Worm (Caenorhabditis elegans): ENCODE data around the gene vit-6.

vit-6 gene

ce11 chrIV:8283214-8283613 is 22.3 kb downstream of the vit-6 start:
- TF ChIP-seq ztf-1 (GFP tag; conservative IDR thresholded peaks at IDR 0.05) (no peak), unc-55 (GFP tag; optimal IDR thresholded peaks at IDR 0.05) (peak; percentile 63)

ce11 chrIV:8286352-8286751 is 25.4 kb downstream of the vit-6 start, which contains the start of gene K07H8.9:
K07H8.9 (minus strand) TSS chrIV:8286476.
- TF ChIP-seq zag-1 (tag; optimal IDR thresholded peaks at IDR 0.05) = no peak
- TF ChIP-seq nhr-11 (tag; optimal IDR thresholded peaks at IDR 0.05) = no peak
- TF ChIP-seq unc-55 (GFP tag; optimal IDR thresholded peaks at IDR 0.05) = no peak
- no peak for TF ChIP-seq dmd-4 (tag; optimal IDR thresholded peaks at IDR 0.05)
- no peak for TF ChIP-seq elt-3 (tag; optimal IDR thresholded peaks at IDR 0.05)
- TF ChIP-seq lin-13 (GFP tag; optimal IDR thresholded peaks at IDR 0.05) = no peak
- no peak for TF ChIP-seq R02D3.7 (tag; optimal IDR thresholded peaks at IDR 0.05)
- no peak for TF ChIP-seq nhr-129 (tag; optimal IDR thresholded peaks at IDR 0.05)
- no peak for TF ChIP-seq mdl-1 (tag; optimal IDR thresholded peaks at IDR 0.05)
- no peak for TF ChIP-seq nhr-21 (tag; optimal IDR thresholded peaks at IDR 0.05)
- no peak for TF ChIP-seq ceh-82 (tag; optimal IDR thresholded peaks at IDR 0.05)
- TF ChIP-seq sma-9 (GFP tag; optimal IDR thresholded peaks at IDR 0.05) = no peak
- TF ChIP-seq sma-9 (tag; optimal IDR thresholded peaks at IDR 0.05) = no peak
- no peak for TF ChIP-seq nhr-10 (tag; optimal IDR thresholded peaks at IDR 0.05)
- no peak for TF ChIP-seq unc-62 (GFP tag; optimal IDR thresholded peaks at IDR 0.05)

ce11 chrIV:8287287-8287686 is 26.3 kb downstream of the vit-6 start:
- no peak for TF ChIP-seq nhr-21 (tag; optimal IDR thresholded peaks at IDR 0.05)

- TF ChIP-seq crh-2 (tag; optimal IDR thresholded peaks at IDR 0.05) (no peak), blmp-1 (tag; optimal IDR thresholded peaks at IDR 0.05; ENCODE audit: insufficient read depth) (no peak), elt-1 (tag; optimal IDR thresholded peaks at IDR 0.05) (no peak), gmeb-1 (tag; optimal IDR thresholded peaks at IDR 0.05) (no peak), R02D3.7 (tag; optimal IDR thresholded peaks at IDR 0.05) (no peak), Y55F3AM.14 (GFP tag; optimal IDR thresholded peaks at IDR 0.05) (no peak)
Observed at ce11 chrIV:8289105-8289504, 28.1 kb downstream of the vit-6 start.

ce11 chrIV:8289505-8289579 is 28.4 kb downstream of the vit-6 start, which contains the start of gene nucl-1:
nucl-1 (minus strand) TSS chrIV:8289530.
- no peak for TF ChIP-seq sma-3 (GFP tag; optimal IDR thresholded peaks at IDR 0.05)
- no peak for TF ChIP-seq nhr-23 (tag; optimal IDR thresholded peaks at IDR 0.05)
- TF ChIP-seq ZK546.5 (tag; optimal IDR thresholded peaks at IDR 0.05) = no peak

- TF ChIP-seq ceh-16 (tag; optimal IDR thresholded peaks at IDR 0.05) (no peak), sma-9 (GFP tag; optimal IDR thresholded peaks at IDR 0.05) (peak; percentile 4), sma-9 (tag; optimal IDR thresholded peaks at IDR 0.05) (no peak), F13H6.1 (tag; optimal IDR thresholded peaks at IDR 0.05) (peak; percentile 28), snpc-4 (tag; optimal IDR thresholded peaks at IDR 0.05) (no peak), mbf-1 (tag; optimal IDR thresholded peaks at IDR 0.05) (no peak), elt-1 (tag; optimal IDR thresholded peaks at IDR 0.05) (no peak), lin-13 (GFP tag; optimal IDR thresholded peaks at IDR 0.05) (peak; percentile 29), skn-1 (tag; optimal IDR thresholded peaks at IDR 0.05) (no peak), ztf-4 (tag; optimal IDR thresholded peaks at IDR 0.05) (no peak), lsy-2 (tag; optimal IDR thresholded peaks at IDR 0.05) (peak in 1 of 2 experiments; percentile 77), nhr-21 (tag; optimal IDR thresholded peaks at IDR 0.05) (no peak), peb-1 (tag; optimal IDR thresholded peaks at IDR 0.05) (no peak), lin-11 (tag; optimal IDR thresholded peaks at IDR 0.05) (no peak), sma-3 (GFP tag; optimal IDR thresholded peaks at IDR 0.05) (no peak), C34F6.9 (tag; optimal IDR thresholded peaks at IDR 0.05) (peak; percentile 58), nhr-77 (tag; optimal IDR thresholded peaks at IDR 0.05) (no peak), elt-3 (tag; optimal IDR thresholded peaks at IDR 0.05) (no peak), sem-4 (tag; optimal IDR thresholded peaks at IDR 0.05) (no peak), crh-2 (tag; optimal IDR thresholded peaks at IDR 0.05) (peak; percentile 19), Y55F3AM.14 (GFP tag; optimal IDR thresholded peaks at IDR 0.05) (no peak), alr-1 (tag; optimal IDR thresholded peaks at IDR 0.05) (no peak), nhr-23 (tag; optimal IDR thresholded peaks at IDR 0.05) (no peak), ztf-11 (tag; optimal IDR thresholded peaks at IDR 0.05) (no peak), zag-1 (tag; optimal IDR thresholded peaks at IDR 0.05) (no peak), nhr-6 (tag; optimal IDR thresholded peaks at IDR 0.05) (no peak), dmd-4 (tag; optimal IDR thresholded peaks at IDR 0.05) (no peak), R02D3.7 (tag; optimal IDR thresholded peaks at IDR 0.05) (no peak), nhr-11 (tag; optimal IDR thresholded peaks at IDR 0.05) (no peak), egl-27 (tag; optimal IDR thresholded peaks at IDR 0.05) (no peak), lin-39 (tag; optimal IDR thresholded peaks at IDR 0.05) (no peak), nhr-25 (tag; optimal IDR thresholded peaks at IDR 0.05) (no peak), blmp-1 (tag; optimal IDR thresholded peaks at IDR 0.05; ENCODE audit: insufficient read depth) (no peak), nhr-12 (tag; optimal IDR thresholded peaks at IDR 0.05) (no peak), gmeb-1 (tag; optimal IDR thresholded peaks at IDR 0.05) (peak; percentile 54)
Observed at ce11 chrIV:8289580-8290323, 28.8 kb downstream of the vit-6 start, which contains the start of gene daf-31. daf-31 (plus strand) TSS chrIV:8290273.
